Worm (Caenorhabditis elegans) whole organism, L3 larva: ENCODE measurements around the gene C33C12.12.
A peak's percentile ranks its signal among the peaks of the same experiment; 100 is the strongest.

ENCODE experiments used
- ceh-82 ChIP-seq: fragments of 150-350 bp; optimal IDR thresholded peaks from 2 replicates; lab custom pipeline; 2014; ENCODE audit warnings: missing biosample characterization, missing genetic modification characterization
- egl-27 ChIP-seq: sonication (generic microtip); optimal IDR thresholded peaks from 4 replicates; lab custom pipeline; 2017; ENCODE audit warnings: missing biosample characterization, missing genetic modification reagents, missing genetic modification characterization
- elt-2 ChIP-seq: sonication (generic microtip); optimal IDR thresholded peaks from 2 replicates; lab custom pipeline; 2016; ENCODE audit warnings: missing genetic modification reagents, mild to moderate bottlenecking, missing genetic modification characterization, missing compliant biosample characterization
- lin-39 ChIP-seq: fragments of 150-350 bp; optimal IDR thresholded peaks from 2 replicates; lab custom pipeline; 2018; ENCODE audit warnings: missing biosample characterization, missing genetic modification reagents, missing genetic modification characterization
- nhr-28 ChIP-seq: fragments of 150-350 bp; optimal IDR thresholded peaks from 2 replicates; lab custom pipeline; 2014; ENCODE audit warnings: missing biosample characterization, missing genetic modification characterization
- nhr-77 ChIP-seq: fragments of 150-350 bp; optimal IDR thresholded peaks from 2 replicates; lab custom pipeline; 2014; ENCODE audit warnings: missing biosample characterization, missing genetic modification characterization
- pha-4 ChIP-seq: fragments of 150-350 bp; optimal IDR thresholded peaks from 2 replicates; lab custom pipeline; 2014; ENCODE audit warnings: missing biosample characterization, missing genetic modification reagents, missing genetic modification characterization
- skn-1 ChIP-seq: fragments of 150-350 bp; optimal IDR thresholded peaks from 2 replicates; lab custom pipeline; 2014; ENCODE audit warnings: missing biosample characterization, missing genetic modification characterization

ce11 chrII:2204077-2204476 lies 34.1 kb upstream of the C33C12.12 start, which contains the start of gene Y59C2A.2:
- TF ChIP-seq pha-4 (tag; lab: Kevin White, UChicago) (peak; percentile 50), egl-27 (tag; lab: Kevin White, UChicago) (no peak), lin-39 (peak; percentile 41), elt-2 (peak; percentile 5), nhr-77 (tag; lab: Kevin White, UChicago) (no peak), ceh-82 (tag; lab: Kevin White, UChicago) (no peak), nhr-28 (tag; lab: Kevin White, UChicago) (no peak), skn-1 (no peak)
